Worm (Caenorhabditis elegans) whole organism, young adult: ENCODE results near the gene nhr-66.

Experiments
- B0336.3 ChIP-seq: fragments of 200-800 bp; sonication (Bioruptor generic); IDR thresholded peaks from 2 replicates; pipeline ENCODE4 v1.3.6; 2022; ENCODE audit warnings: missing genetic modification characterization, missing compliant biosample characterization
- F37B4.10 ChIP-seq: fragments of 200-800 bp; sonication (Bioruptor generic); IDR thresholded peaks from 2 replicates; pipeline ENCODE4 v1.3.6; 2022; ENCODE audit warnings: missing genetic modification characterization, missing compliant biosample characterization
- K12H6.12 ChIP-seq: fragments of 200-800 bp; sonication (Bioruptor generic); optimal IDR thresholded peaks from 2 replicates; lab custom pipeline; 2018; ENCODE audit warnings: mild to moderate bottlenecking, missing genetic modification characterization, missing compliant biosample characterization
- T07F8.4 ChIP-seq: sonication (generic microtip); optimal IDR thresholded peaks from 2 replicates; lab custom pipeline; 2016; ENCODE audit warnings: mild to moderate bottlenecking, missing genetic modification characterization, moderate library complexity, missing compliant biosample characterization
- Y56A3A.18 ChIP-seq: fragments of 200-800 bp; sonication (Bioruptor generic); IDR thresholded peaks from 2 replicates; pipeline ENCODE4 v1.3.6; 2022; ENCODE audit warnings: missing genetic modification reagents, missing genetic modification characterization, missing compliant biosample characterization
- atf-7 ChIP-seq: sonication (generic microtip); optimal IDR thresholded peaks from 2 replicates; lab custom pipeline; 2017; ENCODE audit warnings: mild to moderate bottlenecking, missing genetic modification characterization, missing compliant biosample characterization
- attf-3 ChIP-seq: fragments of 200-800 bp; sonication (Bioruptor generic); conservative IDR thresholded peaks from 2 replicates; pipeline ENCODE4 v1.3.6; 2022; ENCODE audit warnings: missing genetic modification reagents, missing genetic modification characterization, missing compliant biosample characterization
- attf-5 ChIP-seq: fragments of 200-800 bp; sonication (Bioruptor generic); optimal IDR thresholded peaks from 2 replicates; lab custom pipeline; 2018; ENCODE audit warnings: mild to moderate bottlenecking, missing genetic modification characterization, missing compliant biosample characterization
- attf-6 ChIP-seq: fragments of 200-800 bp; sonication (Bioruptor generic); IDR thresholded peaks from 2 replicates; pipeline ENCODE4 v1.3.6; 2022; ENCODE audit warnings: missing genetic modification reagents, missing genetic modification characterization, missing compliant biosample characterization
- ccch-3 ChIP-seq: fragments of 200-800 bp; sonication (Bioruptor generic); optimal IDR thresholded peaks from 2 replicates; lab custom pipeline; 2018; ENCODE audit warnings: mild to moderate bottlenecking, missing genetic modification characterization, missing compliant biosample characterization
- cebp-1 ChIP-seq, 2 experiments: fragments of 200-800 bp in 1 of 2; sonication (Bioruptor generic) in 1 of 2; sonication (generic microtip) in 1 of 2; IDR thresholded peaks in 1 of 2; optimal IDR thresholded peaks in 1 of 2; 2 replicates each; pipeline versions ENCODE4 v1.3.6 to Lab custom; 2017 to 2022; ENCODE audit warnings: missing compliant biosample characterization in 2 of 2, missing genetic modification characterization in 2 of 2, mild to moderate bottlenecking in 1 of 2, missing genetic modification reagents in 1 of 2, moderate library complexity in 1 of 2
- dox-1 ChIP-seq: fragments of 200-800 bp; sonication (Bioruptor generic); IDR thresholded peaks from 2 replicates; pipeline ENCODE4 v1.3.6; 2022; ENCODE audit warnings: missing genetic modification reagents, missing genetic modification characterization, missing compliant biosample characterization
- ets-4 ChIP-seq: fragments of 200-800 bp; sonication (Bioruptor generic); optimal IDR thresholded peaks from 2 replicates; lab custom pipeline; 2018; ENCODE audit warnings: mild to moderate bottlenecking, missing genetic modification characterization, missing compliant biosample characterization
- hmg-1.2 ChIP-seq: fragments of 200-800 bp; sonication (Bioruptor generic); IDR thresholded peaks from 2 replicates; pipeline ENCODE4 v1.3.6; 2022; ENCODE audit warnings: missing genetic modification reagents, missing genetic modification characterization, missing compliant biosample characterization
- let-607 ChIP-seq, 2 experiments: fragments of 200-800 bp in 1 of 2; sonication (Bioruptor generic) in 1 of 2; sonication (generic microtip) in 1 of 2; optimal IDR thresholded peaks; 2 replicates each; lab custom pipeline; 2016 to 2018; ENCODE audit warnings: mild to moderate bottlenecking in 2 of 2, missing compliant biosample characterization in 2 of 2, missing genetic modification characterization in 2 of 2, moderate library complexity in 2 of 2, missing genotype in 1 of 2
- lin-40 ChIP-seq: sonication (generic microtip); optimal IDR thresholded peaks from 2 replicates; lab custom pipeline; 2016; ENCODE audit warnings: missing genetic modification characterization, mild to moderate bottlenecking, missing compliant biosample characterization, missing genotype, missing genetic modification reagents
- lin-54 ChIP-seq: fragments of 200-800 bp; sonication (Bioruptor generic); optimal IDR thresholded peaks from 2 replicates; lab custom pipeline; 2018; ENCODE audit warnings: mild to moderate bottlenecking, missing genetic modification characterization, missing compliant biosample characterization
- madf-10 ChIP-seq: sonication (generic microtip); optimal IDR thresholded peaks from 2 replicates; lab custom pipeline; 2016; ENCODE audit warnings: mild to moderate bottlenecking, missing genetic modification characterization, missing compliant biosample characterization
- mcd-1 ChIP-seq: fragments of 200-800 bp; sonication (Bioruptor generic); IDR thresholded peaks from 2 replicates; pipeline ENCODE4 v1.3.6; 2022; ENCODE audit warnings: missing genetic modification reagents, missing genetic modification characterization, missing compliant biosample characterization
- nfya-1 ChIP-seq: sonication (generic microtip); optimal IDR thresholded peaks from 2 replicates; lab custom pipeline; 2017; ENCODE audit warnings: antibody characterized with exemption, missing compliant biosample characterization, missing genetic modification characterization, borderline replicate concordance; ENCODE audit not compliant: insufficient read depth
- nfyb-1 ChIP-seq: fragments of 200-800 bp; sonication (Bioruptor generic); IDR thresholded peaks from 2 replicates; pipeline ENCODE4 v1.3.6; 2022; ENCODE audit warnings: missing genetic modification reagents, missing genetic modification characterization, missing compliant biosample characterization
- nhr-80 ChIP-seq: sonication (generic microtip); optimal IDR thresholded peaks from 2 replicates; lab custom pipeline; 2016; ENCODE audit warnings: missing genetic modification characterization, missing compliant biosample characterization
- nhr-90 ChIP-seq: sonication (generic microtip); optimal IDR thresholded peaks from 2 replicates; lab custom pipeline; 2016; ENCODE audit warnings: missing genotype, mild to moderate bottlenecking, missing genetic modification characterization, missing compliant biosample characterization
- repo-1 ChIP-seq: sonication (generic microtip); optimal IDR thresholded peaks from 2 replicates; lab custom pipeline; 2017; ENCODE audit warnings: mild to moderate bottlenecking, missing genetic modification characterization, missing compliant biosample characterization
- snpc-1.3 ChIP-seq: sonication (generic microtip); optimal IDR thresholded peaks from 2 replicates; lab custom pipeline; 2017; ENCODE audit warnings: missing genetic modification characterization, mild to moderate bottlenecking, missing compliant biosample characterization, antibody characterized with exemption, moderate library complexity, missing genotype, missing genetic modification reagents; ENCODE audit not compliant: insufficient read depth
- snpc-3.4 ChIP-seq: sonication (generic microtip); optimal IDR thresholded peaks from 2 replicates; lab custom pipeline; 2017; ENCODE audit warnings: missing genetic modification characterization, mild to moderate bottlenecking, missing compliant biosample characterization, antibody characterized with exemption, moderate library complexity, missing genotype, missing genetic modification reagents
- snpc-4 ChIP-seq, 5 experiments: fragments of 150-350 bp in 1 of 5; sonication (generic microtip) in 4 of 5; optimal IDR thresholded peaks; 2 replicates each; lab custom pipeline; 2014 to 2018; ENCODE audit warnings: missing genetic modification characterization in 5 of 5, missing biosample characterization in 3 of 5, antibody characterized with exemption in 2 of 5, mild to moderate bottlenecking in 2 of 5, missing compliant biosample characterization in 2 of 5, missing genotype in 2 of 5, moderate library complexity in 2 of 5, missing genetic modification reagents in 1 of 5
- tbp1 ChIP-seq: fragments of 200-800 bp; sonication (Bioruptor generic); optimal IDR thresholded peaks from 2 replicates; lab custom pipeline; 2018; ENCODE audit warnings: mild to moderate bottlenecking, missing genetic modification characterization, missing compliant biosample characterization
- tlf-1 ChIP-seq: fragments of 200-800 bp; sonication (Bioruptor generic); optimal IDR thresholded peaks from 2 replicates; lab custom pipeline; 2018; ENCODE audit warnings: mild to moderate bottlenecking, missing genetic modification characterization, missing compliant biosample characterization
- unc-130 ChIP-seq: sonication (generic microtip); optimal IDR thresholded peaks from 2 replicates; lab custom pipeline; 2016; ENCODE audit warnings: missing genetic modification reagents, missing genetic modification characterization, missing compliant biosample characterization
- unc-62 ChIP-seq: fragments of 150-350 bp; optimal IDR thresholded peaks from 2 replicates; lab custom pipeline; 2014; ENCODE audit warnings: missing biosample characterization, missing genetic modification reagents, missing genetic modification characterization
- xnd-1 ChIP-seq: sonication (generic microtip); optimal IDR thresholded peaks from 2 replicates; lab custom pipeline; 2016; ENCODE audit warnings: missing genotype, missing genetic modification reagents, missing genetic modification characterization, missing compliant biosample characterization
- zfh-2 ChIP-seq: fragments of 200-800 bp; sonication (Bioruptor generic); conservative IDR thresholded peaks from 2 replicates; pipeline ENCODE4 v1.3.6; 2022; ENCODE audit warnings: missing genetic modification reagents, missing genetic modification characterization, missing compliant biosample characterization
- zim-3 ChIP-seq: sonication (generic microtip); optimal IDR thresholded peaks from 2 replicates; lab custom pipeline; 2017; ENCODE audit warnings: mild to moderate bottlenecking, missing genetic modification characterization, moderate library complexity, missing compliant biosample characterization
- ztf-18 ChIP-seq: sonication (generic microtip); optimal IDR thresholded peaks from 2 replicates; lab custom pipeline; 2016; ENCODE audit warnings: missing genotype, mild to moderate bottlenecking, missing genetic modification characterization, missing compliant biosample characterization
- ztf-22 ChIP-seq: fragments of 200-800 bp; sonication (Bioruptor generic); optimal IDR thresholded peaks from 2 replicates; lab custom pipeline; 2018; ENCODE audit warnings: mild to moderate bottlenecking, missing genetic modification characterization, moderate library complexity, missing compliant biosample characterization

The nhr-66 gene

ce11 chrIV:8233268-8233667 is 3.1 kb downstream of the nhr-66 start:
- 0 out of 2 replicates have a peak, but pooled peaks have one; percentile 34 for TF ChIP-seq attf-3
- no peak for TF ChIP-seq xnd-1 (tag; lab: Kevin White, UChicago)
- TF ChIP-seq, all 124 proteins: peak for 1

DNA sequence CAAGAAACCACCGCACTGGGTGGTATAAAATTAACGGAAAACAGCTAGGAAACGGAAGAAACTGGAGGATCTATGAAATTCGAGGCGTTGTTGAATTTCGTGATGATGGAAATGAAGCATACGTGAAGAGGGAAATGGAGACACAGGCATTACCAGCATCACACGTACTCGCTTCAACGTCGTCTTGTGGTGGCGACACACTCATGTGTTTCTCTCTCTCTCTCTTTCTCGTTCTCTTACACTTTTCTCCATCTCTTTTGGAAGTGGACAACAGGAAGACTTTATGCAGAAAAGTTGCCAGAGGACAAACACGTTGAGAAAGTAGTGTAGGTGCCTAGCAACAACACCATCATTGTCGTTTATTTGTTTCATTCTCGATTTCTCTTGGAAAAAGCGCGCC is 4.0 kb downstream of the nhr-66 start:
- TF ChIP-seq cebp-1 (GFP tag; IDR thresholded peaks at IDR 0.05; lab: Robert Waterston, UW), result no peak
- TF ChIP-seq cebp-1 (tag; optimal IDR thresholded peaks at IDR 0.05; lab: Kevin White, UChicago), result peak; percentile 27
- peak; percentile 17; the same call in 1 of the 2 replicates for TF ChIP-seq hmg-1.2 (GFP tag; lab: Robert Waterston, UW)
- TF ChIP-seq unc-130, result no peak
- TF ChIP-seq nhr-80 (tag; lab: Kevin White, UChicago), result peak; percentile 6

- TF ChIP-seq snpc-1.3 (tag; lab: Kevin White, UChicago) (no peak), ztf-18 (tag; lab: Kevin White, UChicago) (peak; percentile 1), let-607 (tag; optimal IDR thresholded peaks at IDR 0.05; lab: Kevin White, UChicago) (peak in 1 of 2 experiments; percentile 14), unc-62 (no peak), hmg-1.2 (GFP tag; lab: Robert Waterston, UW) (peak; percentile 63), attf-6 (no peak), ccch-3 (no peak), nhr-80 (tag; lab: Kevin White, UChicago) (peak; percentile 96), mcd-1 (peak; percentile 45), snpc-4 (GFP tag; optimal IDR thresholded peaks at IDR 0.05; lab: Kevin White, UChicago) (no peak), snpc-4 (tag; optimal IDR thresholded peaks at IDR 0.05; lab: Kevin White, UChicago) (peak in 2 of 4 experiments; percentile 53), ets-4 (GFP tag; lab: Kevin White, UChicago) (peak; percentile 50), ztf-22 (GFP tag; lab: Kevin White, UChicago) (peak; percentile 30), lin-40 (tag; lab: Kevin White, UChicago) (peak; percentile 40), tbp1 (peak; percentile 9), nfya-1 (tag; lab: Kevin White, UChicago) (no peak), zfh-2 (peak; percentile 82), K12H6.12 (tag; lab: Kevin White, UChicago) (no peak), B0336.3 (GFP tag; lab: Robert Waterston, UW) (peak; percentile 66), madf-10 (peak; percentile 15), cebp-1 (GFP tag; IDR thresholded peaks at IDR 0.05; lab: Robert Waterston, UW) (no peak), cebp-1 (tag; optimal IDR thresholded peaks at IDR 0.05; lab: Kevin White, UChicago) (peak; percentile 61), F37B4.10 (GFP tag; lab: Robert Waterston, UW) (0 out of 2 replicates have a peak, but pooled peaks have one; percentile 43), nfyb-1 (peak; percentile 59; the same call in 1 of the 2 replicates), nhr-90 (tag; lab: Kevin White, UChicago) (peak; percentile 39), repo-1 (tag; lab: Kevin White, UChicago) (peak; percentile 33), Y56A3A.18 (no peak), atf-7 (tag; lab: Kevin White, UChicago) (peak; percentile 83), snpc-3.4 (tag; lab: Kevin White, UChicago) (no peak), lin-54 (peak; percentile 17), zim-3 (tag; lab: Kevin White, UChicago) (no peak), dox-1 (GFP tag; lab: Robert Waterston, UW) (peak; percentile 60), T07F8.4 (tag; lab: Kevin White, UChicago) (no peak), tlf-1 (GFP tag; lab: Kevin White, UChicago) (peak; percentile 3), attf-5 (GFP tag; lab: Kevin White, UChicago) (peak; percentile 45)
Observed at ce11 chrIV:8229523-8229922, 6.9 kb downstream of the nhr-66 start.
